Worm (Caenorhabditis elegans): ENCODE measurements around the gene clec-27.

Gene clec-27

ce11 chrV:16840283-16840682 is 14.2 kb upstream of the clec-27 start:
- TF ChIP-seq dmd-4 (tag; optimal IDR thresholded peaks at IDR 0.05; ENCODE audit: borderline replicate concordance), result no peak
- no peak for TF ChIP-seq Y22D7AL.16 (tag; optimal IDR thresholded peaks at IDR 0.05)
- no peak for TF ChIP-seq lin-11 (tag; optimal IDR thresholded peaks at IDR 0.05)
- TF ChIP-seq ahr-1 (tag; optimal IDR thresholded peaks at IDR 0.05), result no peak
- no peak for TF ChIP-seq sdc-2 (tag; optimal IDR thresholded peaks at IDR 0.05)
- TF ChIP-seq odd-2 (tag; optimal IDR thresholded peaks at IDR 0.05), result no peak
- no peak for TF ChIP-seq tbx-2 (tag; optimal IDR thresholded peaks at IDR 0.05)
- TF ChIP-seq dve-1 (tag; optimal IDR thresholded peaks at IDR 0.05), result no peak
- no peak for TF ChIP-seq F13H6.1 (tag; optimal IDR thresholded peaks at IDR 0.05)
- no peak for TF ChIP-seq pha-2 (tag; optimal IDR thresholded peaks at IDR 0.05)
- TF ChIP-seq hlh-30 (tag; optimal IDR thresholded peaks at IDR 0.05; ENCODE audit: insufficient read depth), result no peak
- no peak for TF ChIP-seq pros-1 (tag; optimal IDR thresholded peaks at IDR 0.05)
- no peak for TF ChIP-seq ttx-3 (tag; optimal IDR thresholded peaks at IDR 0.05)
- TF ChIP-seq ceh-45 (GFP tag; IDR thresholded peaks at IDR 0.05), result no peak
- no peak for TF ChIP-seq nhr-11 (tag; optimal IDR thresholded peaks at IDR 0.05)
- no peak for TF ChIP-seq unc-42 (tag; optimal IDR thresholded peaks at IDR 0.05)
- TF ChIP-seq ceh-19 (GFP tag; optimal IDR thresholded peaks at IDR 0.05), result no peak

DNA sequence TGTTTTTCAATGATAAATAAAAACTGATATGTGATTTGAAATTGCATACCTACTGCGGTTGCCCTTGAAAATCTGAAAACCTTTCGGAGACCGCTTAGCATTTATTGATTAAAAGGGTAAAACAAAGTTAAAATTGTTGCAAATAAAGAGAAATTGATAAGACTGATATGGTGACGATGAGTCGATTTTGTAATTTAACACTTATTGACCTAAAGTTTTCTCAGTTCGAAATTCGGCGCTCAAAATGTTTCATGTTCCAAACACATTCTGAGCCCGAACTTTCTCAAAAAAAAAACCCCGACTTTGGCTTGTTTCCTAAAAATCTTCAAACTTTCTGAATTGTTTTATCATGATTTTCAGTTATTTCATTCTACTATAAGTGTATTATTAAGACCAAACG is 13.5 kb upstream of the clec-27 start, which contains the start of gene clec-40:
Gene clec-40, minus strand, starts transcription at position 101 of the 400 bp plus-strand sequence.
- TF ChIP-seq C08G9.2 (tag; optimal IDR thresholded peaks at IDR 0.05) (no peak), pqm-1 (tag; optimal IDR thresholded peaks at IDR 0.05) (no peak), ref-2 (tag; optimal IDR thresholded peaks at IDR 0.05) (no peak), sox-2 (GFP tag; IDR thresholded peaks at IDR 0.05) (no peak), ceh-2 (tag; optimal IDR thresholded peaks at IDR 0.05) (no peak), tbx-7 (tag; optimal IDR thresholded peaks at IDR 0.05) (no peak), odd-2 (tag; optimal IDR thresholded peaks at IDR 0.05) (no peak), C38D4.7 (GFP tag; optimal IDR thresholded peaks at IDR 0.05) (no peak), hlh-30 (tag; optimal IDR thresholded peaks at IDR 0.05; ENCODE audit: insufficient read depth) (no peak), gmeb-2 (tag; optimal IDR thresholded peaks at IDR 0.05) (no peak), nhr-11 (tag; optimal IDR thresholded peaks at IDR 0.05) (no peak)

ce11 chrV:16842941-16843340 is 11.5 kb upstream of the clec-27 start, which contains the start of gene clec-25:
clec-25 (plus strand) TSS chrV:16843241.
- TF ChIP-seq ttx-3 (tag; optimal IDR thresholded peaks at IDR 0.05) (no peak), unc-42 (tag; optimal IDR thresholded peaks at IDR 0.05) (no peak), lin-11 (tag; optimal IDR thresholded peaks at IDR 0.05) (no peak)

ce11 chrV:16848498-16848897 is 5.9 kb upstream of the clec-27 start, which contains the start of the genes clec-36 and clec-26:
clec-36 (minus strand) TSS chrV:16848598.
clec-26 (plus strand) TSS chrV:16848611.
- no peak for TF ChIP-seq Y22D7AL.16 (tag; optimal IDR thresholded peaks at IDR 0.05)
- TF ChIP-seq hlh-15 (tag; optimal IDR thresholded peaks at IDR 0.05), result no peak
- TF ChIP-seq sdc-2 (tag; optimal IDR thresholded peaks at IDR 0.05), result no peak

DNA sequence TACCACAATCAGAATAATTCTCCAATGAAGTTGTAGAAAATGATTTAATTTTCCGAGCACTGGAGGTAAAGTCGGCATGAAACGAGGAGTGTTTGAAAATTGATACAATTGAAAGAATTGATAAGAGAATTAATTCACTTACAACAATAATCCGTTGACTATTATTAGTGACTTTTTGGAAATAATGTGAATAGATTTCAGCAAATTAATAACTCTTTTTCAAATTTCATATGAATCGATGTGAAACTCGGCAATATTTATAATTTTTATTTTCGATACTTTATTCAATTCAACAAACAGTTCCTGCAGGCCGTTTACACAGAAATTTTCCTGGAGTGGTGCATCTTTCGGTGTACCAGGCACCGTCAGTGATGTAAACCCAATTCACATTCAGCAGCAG is 2.4 kb upstream of the clec-27 start, which contains the start of gene clec-37:
Gene clec-37, minus strand, starts transcription at position 101 of the 400 bp plus-strand sequence.
- TF ChIP-seq Y22D7AL.16 (tag; optimal IDR thresholded peaks at IDR 0.05) (no peak), npax-4 (tag; optimal IDR thresholded peaks at IDR 0.05) (no peak), elt-2 (tag; optimal IDR thresholded peaks at IDR 0.05) (no peak), zip-5 (tag; optimal IDR thresholded peaks at IDR 0.05) (no peak), madf-2 (tag; optimal IDR thresholded peaks at IDR 0.05) (no peak), odd-2 (tag; optimal IDR thresholded peaks at IDR 0.05) (no peak), unc-86 (tag; optimal IDR thresholded peaks at IDR 0.05) (no peak), unc-55 (GFP tag; optimal IDR thresholded peaks at IDR 0.05) (no peak), sox-2 (GFP tag; IDR thresholded peaks at IDR 0.05) (no peak), syd-9 (tag; optimal IDR thresholded peaks at IDR 0.05) (no peak), rnt-1 (tag; optimal IDR thresholded peaks at IDR 0.05) (no peak), hlh-30 (tag; optimal IDR thresholded peaks at IDR 0.05; ENCODE audit: insufficient read depth) (no peak), eyg-1 (tag; optimal IDR thresholded peaks at IDR 0.05) (no peak), pha-4 (tag; optimal IDR thresholded peaks at IDR 0.05) (no peak), nhr-232 (tag; optimal IDR thresholded peaks at IDR 0.05) (no peak)
